Worm (Caenorhabditis elegans) whole organism, dauer: Measurements from ENCODE around the gene tbck-1.

Experiments
- unc-62 ChIP-seq: sonication (generic microtip); optimal IDR thresholded peaks from 2 replicates; lab custom pipeline; 2017; ENCODE audit warnings: missing biosample characterization, missing genetic modification reagents, missing genetic modification characterization

Gene tbck-1

DNA sequence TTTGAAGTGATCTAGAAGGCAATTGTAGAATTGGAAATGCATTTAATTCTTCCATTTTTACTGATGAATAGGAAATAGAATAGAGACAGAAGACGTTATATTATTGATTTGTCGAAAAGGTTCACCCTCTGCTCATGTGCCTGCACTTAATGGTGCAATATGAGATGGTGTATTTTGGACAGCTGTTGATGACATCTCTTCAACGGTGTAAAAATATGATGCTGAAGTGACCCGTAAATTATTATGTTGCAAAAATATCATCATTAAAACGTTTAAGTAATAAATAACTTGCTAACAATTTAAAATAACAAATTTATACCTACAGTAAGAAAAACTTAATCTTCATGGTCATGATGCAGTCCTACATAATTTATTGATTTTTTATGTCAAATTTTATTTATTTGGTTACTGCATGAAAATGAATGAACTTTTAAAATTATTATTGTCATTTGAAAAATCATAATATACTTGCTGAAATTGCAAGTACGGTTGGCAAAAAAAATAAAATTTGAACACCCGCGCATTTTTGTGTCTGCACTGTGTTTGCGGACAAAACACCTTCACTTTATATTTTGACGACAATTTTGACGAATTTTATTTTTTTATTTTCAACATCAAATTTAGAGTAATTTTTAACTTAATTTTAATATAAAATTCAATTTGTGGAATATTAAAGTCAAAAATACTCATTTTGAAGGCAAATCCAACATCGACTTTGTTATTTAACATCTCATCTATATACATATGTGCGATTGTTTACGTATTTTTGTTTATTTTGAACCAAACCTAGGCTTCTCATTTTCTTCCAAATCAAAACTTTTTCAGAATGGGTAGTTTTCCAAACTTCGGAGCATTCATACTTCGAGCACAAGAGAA is at the start of gene tbck-1, which contains the start of gene fbxb-88:
Gene tbck-1 (plus strand): TSS at position 826 of the 876 bp plus-strand sequence.
Gene fbxb-88 (minus strand): TSS at position 151 of the 876 bp plus-strand sequence.
- TF ChIP-seq unc-62 (GFP tag; lab: Kevin White, UChicago) = no peak

DNA sequence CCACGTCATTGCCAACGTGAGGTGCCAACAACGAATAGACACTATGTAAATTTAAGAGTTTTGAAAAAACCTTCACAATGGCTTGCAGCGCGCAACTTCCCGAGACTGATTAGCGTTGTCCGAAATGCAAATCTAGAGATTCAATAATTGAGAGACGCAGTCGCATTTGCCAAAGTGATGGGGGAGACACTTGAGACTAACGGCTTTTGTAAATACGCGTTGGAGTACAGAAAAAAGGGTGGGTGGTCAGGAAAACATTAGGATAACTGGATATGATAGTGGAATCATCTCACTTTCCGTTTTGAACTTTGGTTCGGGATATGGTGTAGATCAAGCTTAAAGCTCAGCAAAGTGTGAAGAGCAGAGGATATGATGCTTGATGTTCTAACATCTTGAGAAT is 48.6 kb upstream of the tbck-1 start:
- no peak for TF ChIP-seq unc-62 (GFP tag; lab: Kevin White, UChicago)

DNA sequence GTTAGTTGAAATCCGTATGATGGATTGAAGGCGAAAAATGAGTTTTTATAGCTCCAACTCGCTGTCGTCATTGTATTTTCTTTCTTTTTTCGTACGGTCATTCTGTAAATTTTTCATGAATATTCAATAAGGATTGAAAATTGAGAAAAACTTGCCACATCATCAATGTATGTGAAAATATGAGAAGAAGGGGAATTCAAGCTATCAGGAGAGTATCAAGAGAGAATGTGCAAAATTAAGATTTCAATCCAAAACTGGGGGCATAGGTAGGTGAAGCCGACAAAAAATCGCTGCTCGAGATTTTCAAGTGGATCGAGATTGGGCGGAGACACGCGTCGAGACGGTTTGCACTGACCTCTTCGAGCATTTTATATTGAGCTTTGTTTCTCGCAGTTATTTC is 43.9 kb upstream of the tbck-1 start, which contains the start of gene nep-12:
Gene nep-12 (minus strand): TSS at position 101 of the 400 bp plus-strand sequence.
- no peak for TF ChIP-seq unc-62 (GFP tag; lab: Kevin White, UChicago)

DNA sequence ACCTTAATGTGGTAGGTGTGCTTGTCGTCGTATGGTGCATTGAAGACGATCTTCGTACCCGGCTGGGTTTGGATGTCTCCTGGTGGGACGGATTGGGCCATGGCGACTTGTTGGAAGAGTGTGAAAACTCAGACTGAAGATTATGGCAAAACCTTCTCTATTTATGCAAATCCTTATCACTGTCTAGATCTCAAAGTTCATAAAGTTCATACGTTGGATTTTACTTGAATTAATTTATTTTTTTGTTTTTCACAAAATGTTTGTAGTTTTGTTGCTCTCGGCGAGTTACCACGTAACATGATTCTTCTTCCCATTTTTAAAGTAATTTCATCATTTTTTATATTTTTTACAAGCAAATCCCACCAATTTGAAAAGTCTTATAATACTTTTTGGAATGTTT is 42.2 kb upstream of the tbck-1 start, which contains the start of gene msp-3:
Gene msp-3 (minus strand): TSS at position 101 of the 400 bp plus-strand sequence.
- TF ChIP-seq unc-62 (GFP tag; lab: Kevin White, UChicago) = no peak

DNA sequence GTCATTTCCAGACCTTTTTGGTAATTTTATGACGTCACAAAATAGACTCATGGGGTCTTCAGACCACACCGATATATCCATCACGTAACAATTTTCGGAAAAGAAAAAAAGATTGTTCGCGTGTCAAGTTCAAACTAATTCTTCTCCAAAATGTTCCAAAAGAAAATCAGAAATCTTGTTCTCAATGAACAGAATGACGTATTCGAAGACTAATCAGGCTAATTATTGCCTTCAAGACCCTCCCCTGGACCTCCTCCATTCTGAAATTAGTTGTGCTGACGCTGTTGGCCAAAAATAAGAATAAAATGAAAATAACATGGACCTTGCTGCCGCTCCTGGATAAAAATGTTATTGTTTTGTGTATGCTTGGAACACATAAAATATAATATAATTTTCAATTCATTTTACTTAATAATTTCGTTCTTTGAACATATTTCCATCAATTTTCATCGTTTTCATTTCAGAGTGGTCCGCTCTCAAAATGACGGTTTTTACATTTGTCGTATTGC is 38.5 kb upstream of the tbck-1 start, which contains the start of gene F26G1.15:
Gene F26G1.15 (plus strand): TSS at position 459 of the 509 bp plus-strand sequence.
- no peak for TF ChIP-seq unc-62 (GFP tag; lab: Kevin White, UChicago)

DNA sequence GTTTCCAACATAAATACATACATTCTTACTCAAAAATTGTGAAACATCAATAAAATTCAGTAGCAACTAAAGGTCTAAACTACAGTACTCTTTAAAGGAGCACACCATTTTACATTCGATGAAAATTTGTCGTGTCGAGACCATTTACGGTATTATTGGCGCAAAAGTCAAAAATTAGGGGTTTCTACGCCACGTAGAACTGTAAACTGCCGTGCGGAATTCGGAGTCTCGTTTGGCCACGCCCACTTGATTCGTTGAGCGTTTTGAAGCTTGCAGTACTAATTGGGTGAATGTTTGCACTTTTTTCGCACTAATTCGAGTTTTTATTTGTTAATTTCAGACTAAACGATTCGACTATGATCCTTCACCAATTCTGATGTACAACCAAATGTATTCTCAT is 37.7 kb upstream of the tbck-1 start:
- TF ChIP-seq unc-62 (GFP tag; lab: Kevin White, UChicago) = no peak

DNA sequence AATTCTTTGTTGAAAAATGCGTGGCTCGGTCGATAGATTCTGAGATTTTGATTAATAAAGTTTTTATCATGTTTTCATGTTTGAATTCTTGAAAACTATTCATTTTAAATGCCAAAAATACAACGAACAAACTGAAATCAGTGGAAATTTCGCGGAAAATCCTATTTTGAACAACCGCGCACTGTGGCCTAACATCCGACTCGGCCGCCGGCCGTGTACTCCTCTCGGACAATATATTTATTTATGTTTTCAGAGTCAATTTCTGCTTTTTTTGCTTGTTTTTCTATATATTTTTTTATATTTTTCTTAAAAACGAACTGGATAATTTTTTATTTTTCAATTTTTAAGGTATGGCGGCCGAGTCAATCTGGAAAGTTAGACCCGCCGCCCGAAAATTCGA is 37.1 kb upstream of the tbck-1 start, which contains the start of gene F26G1.1:
Gene F26G1.1 (plus strand): TSS at position 347 of the 400 bp plus-strand sequence.
- no peak for TF ChIP-seq unc-62 (GFP tag; lab: Kevin White, UChicago)

DNA sequence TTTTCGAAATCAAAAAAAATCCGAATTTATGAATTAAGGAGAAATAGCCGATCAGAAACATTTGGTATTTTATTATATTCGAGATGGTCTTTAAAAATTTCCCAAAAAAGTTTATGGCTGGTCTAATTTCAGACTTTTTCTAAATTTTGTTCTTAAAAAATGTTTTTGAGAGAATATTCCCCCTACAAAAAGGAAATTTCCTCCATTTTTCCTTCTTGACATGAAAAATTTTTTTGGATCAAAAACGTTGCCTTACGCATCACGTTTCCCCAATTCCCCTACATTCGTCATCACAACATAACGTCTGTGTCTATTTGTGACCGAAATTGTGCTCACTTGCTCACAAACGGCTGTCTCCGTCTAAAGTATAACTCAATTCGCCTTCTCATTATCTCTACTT is 35.0 kb upstream of the tbck-1 start:
- TF ChIP-seq unc-62 (GFP tag; lab: Kevin White, UChicago) = no peak

DNA sequence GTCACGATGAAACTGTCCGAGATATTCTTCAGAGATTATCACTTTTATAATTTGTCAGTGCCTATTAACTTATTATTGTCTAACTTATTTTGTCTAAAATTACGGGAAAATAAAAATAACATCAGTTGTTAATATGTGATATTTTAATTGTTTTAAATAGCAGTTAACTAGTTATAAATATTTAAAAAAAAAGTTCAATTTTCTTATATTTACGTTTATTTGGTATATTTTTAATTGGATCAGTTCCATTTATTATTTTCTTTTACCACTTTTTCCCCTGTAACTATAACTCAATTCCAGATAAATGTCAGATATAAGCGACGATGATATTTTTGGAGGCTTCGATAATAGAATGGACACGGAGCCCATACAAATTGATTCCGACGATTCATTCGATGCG is 32.9 kb upstream of the tbck-1 start, which contains the start of gene C33F10.4:
Gene C33F10.4 (plus strand): TSS at position 301 of the 400 bp plus-strand sequence.
- no peak for TF ChIP-seq unc-62 (GFP tag; lab: Kevin White, UChicago)

DNA sequence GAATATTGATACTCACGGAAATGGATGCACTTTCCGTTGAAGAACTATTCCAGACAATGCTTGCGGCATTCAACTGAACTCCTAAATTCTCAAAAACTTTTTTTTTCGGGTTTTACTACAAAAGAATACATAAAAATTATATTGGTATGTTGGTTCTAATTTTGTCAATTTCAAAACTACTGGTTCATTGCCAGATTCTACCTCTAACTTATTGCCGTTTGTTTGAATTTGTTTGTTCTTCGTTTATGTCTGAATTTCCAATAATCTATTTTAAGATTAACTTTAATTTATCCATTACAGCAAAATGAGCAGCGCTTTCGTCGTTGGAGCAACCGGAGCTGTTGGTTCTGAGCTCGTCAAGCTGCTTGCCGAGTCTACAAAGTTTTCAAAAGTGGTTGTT is 31.3 kb upstream of the tbck-1 start, which contains the start of gene C33F10.14:
Gene C33F10.14 (plus strand): TSS at position 301 of the 400 bp plus-strand sequence.
- TF ChIP-seq unc-62 (GFP tag; lab: Kevin White, UChicago) = no peak

DNA sequence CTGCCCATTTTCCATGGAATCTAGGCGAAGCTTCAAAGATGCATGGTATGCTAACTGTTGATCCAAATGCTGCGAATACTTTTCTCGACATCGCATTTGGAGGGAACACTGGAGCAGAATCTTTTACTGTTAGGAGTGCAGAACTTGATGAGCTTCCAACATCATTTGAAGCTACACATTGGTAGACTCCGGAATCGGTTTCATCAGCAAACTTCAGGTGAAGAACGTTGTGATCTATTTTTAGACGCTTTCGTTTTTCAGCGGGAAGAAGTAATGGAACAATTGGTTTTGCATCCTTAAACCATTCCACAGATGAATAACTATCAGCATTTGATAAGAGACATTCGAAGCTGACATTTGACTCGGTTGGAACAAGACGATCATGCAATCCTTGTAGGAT is 27.8 kb upstream of the tbck-1 start:
- no peak for TF ChIP-seq unc-62 (GFP tag; lab: Kevin White, UChicago)

DNA sequence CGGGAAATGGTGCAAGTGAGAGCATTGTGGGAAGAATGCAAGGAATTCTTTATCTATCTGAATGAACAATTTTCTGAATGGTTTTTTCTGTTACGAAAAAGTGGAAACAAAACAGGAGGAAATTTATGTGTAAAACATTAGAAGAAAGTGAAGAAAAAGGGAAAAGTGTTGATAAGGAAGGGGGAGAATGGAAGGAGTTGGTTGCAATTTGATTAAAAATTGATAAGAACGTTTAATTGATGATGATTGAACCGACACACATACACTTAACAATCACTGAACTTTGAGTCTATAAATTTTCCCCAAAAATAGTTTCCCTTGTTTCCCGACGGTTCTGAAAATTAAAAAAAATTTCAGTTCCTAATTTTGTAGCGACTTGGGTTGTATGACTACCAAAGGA is 25.4 kb upstream of the tbck-1 start:
- TF ChIP-seq unc-62 (GFP tag; lab: Kevin White, UChicago) = no peak

DNA sequence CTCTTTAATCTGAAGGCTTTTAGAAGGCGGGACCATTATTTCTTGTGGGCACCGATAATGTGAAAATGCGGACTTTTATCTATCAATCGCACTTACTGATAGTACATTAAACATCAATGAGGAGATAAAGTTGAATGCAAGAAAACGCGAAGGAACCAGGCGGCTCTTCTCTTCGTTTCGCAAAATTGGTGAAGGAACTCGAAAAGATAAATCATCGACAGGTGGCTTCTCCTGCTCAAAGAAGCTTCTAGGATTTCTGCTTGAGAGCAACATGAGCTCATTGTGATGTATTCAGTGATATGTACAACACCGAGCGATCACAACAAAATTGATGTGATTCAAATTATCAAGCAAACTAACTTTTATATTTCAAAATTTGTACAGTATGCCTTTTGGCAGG is 22.6 kb upstream of the tbck-1 start:
- no peak for TF ChIP-seq unc-62 (GFP tag; lab: Kevin White, UChicago)

DNA sequence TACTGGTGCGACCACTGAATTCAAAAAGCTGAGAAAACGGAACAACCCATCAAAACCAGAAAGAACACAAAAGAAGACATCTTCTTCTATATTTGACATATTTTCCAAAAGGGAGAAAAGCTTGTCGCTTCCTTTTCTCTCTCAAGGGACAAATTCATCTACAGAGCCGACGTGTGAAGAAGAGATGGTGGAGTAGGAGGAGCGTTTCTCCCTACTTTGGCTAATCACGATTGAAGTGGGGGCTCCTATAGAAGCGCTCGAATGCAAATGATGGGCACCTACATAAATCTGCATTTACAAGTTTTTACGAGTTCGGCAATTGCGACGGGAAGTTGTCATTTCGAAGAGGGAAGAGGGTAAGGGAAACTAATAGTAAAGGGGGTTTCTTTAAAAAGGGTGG is 22.1 kb upstream of the tbck-1 start:
- no peak for TF ChIP-seq unc-62 (GFP tag; lab: Kevin White, UChicago)

DNA sequence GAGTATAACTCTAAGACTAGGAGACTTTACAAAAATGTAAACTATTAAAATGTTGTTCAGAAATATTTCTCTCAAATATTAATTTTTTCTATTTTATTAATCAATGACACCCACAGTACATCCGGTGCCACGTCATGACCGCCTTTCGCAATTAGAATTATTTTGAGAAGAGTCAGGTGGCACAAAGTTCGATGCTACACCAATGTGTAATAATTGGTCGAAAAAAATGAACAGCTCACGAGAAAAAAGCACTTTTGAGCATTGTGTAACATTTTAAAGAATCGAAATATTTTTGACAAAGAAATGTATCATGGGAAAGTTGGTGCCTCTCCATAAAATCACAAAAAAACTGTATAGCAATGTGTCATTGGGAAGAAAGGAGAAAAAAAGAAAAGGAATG is 21.6 kb upstream of the tbck-1 start:
- TF ChIP-seq unc-62 (GFP tag; lab: Kevin White, UChicago) = no peak

DNA sequence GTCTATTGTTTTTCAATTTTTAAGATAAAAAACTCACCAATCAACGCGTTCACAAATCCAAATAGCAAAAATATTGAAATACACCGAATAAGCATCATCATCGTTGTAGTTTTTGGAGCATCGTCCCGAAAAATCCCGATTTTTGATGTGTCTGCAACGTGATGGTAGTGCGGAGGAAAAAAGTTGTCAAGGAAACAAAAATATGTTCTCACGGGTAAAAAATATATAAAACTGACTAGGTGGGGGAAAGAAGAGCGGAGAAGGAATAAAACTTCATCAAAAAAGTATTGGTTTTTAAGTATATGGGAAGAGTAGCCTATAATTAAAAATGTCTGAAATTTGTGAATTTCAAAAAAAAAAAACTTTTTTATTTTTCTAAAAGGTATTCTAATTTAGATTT is 16.4 kb upstream of the tbck-1 start, which contains the start of gene rig-6:
Gene rig-6 (minus strand): TSS at position 101 of the 400 bp plus-strand sequence.
- TF ChIP-seq unc-62 (GFP tag; lab: Kevin White, UChicago) = no peak
